Fruit fly (Drosophila melanogaster): ENCODE data around the gene CG31805.
A peak's percentile ranks its signal among the peaks of the same experiment; 100 is the strongest.

The CG31805 gene

DNA sequence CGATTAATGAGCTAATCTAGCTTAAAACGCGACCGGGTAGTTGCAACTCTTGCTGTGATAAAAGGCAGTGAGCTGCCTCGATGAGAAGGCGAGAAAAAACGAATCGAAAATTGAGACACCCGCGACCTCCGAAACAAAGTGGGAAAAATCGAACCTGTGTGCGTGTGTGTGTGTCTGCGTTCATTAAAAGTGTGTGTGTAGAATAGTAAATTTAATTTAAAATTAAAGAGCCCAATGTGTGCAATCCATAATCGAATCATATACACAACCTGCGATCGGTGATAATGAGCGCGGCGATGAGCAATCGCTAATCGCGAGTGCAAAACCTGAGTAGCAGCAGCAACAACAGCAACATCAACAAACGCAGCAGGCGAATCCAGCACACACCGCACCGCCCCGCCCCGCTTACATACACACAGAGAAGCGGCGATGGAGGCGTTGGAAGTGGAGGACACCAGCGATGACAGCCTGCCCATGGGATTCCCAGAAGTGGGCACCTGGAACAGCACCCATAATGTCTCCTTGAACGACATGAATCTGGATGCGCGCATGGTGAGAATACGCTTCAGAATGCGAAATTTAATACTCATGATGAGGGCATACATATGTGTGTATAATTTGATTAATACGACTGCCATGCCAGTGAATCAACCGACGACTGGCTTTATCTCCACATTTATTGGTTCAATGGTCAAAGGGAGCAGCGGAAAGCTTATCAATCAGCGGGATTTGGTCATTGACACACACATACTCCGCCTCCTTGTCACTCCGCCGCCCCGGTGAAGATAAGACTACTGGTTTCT, 11.5 kb downstream of the CG31805 start:
- no peak for TF ChIP-seq Eip93F (GFP tag; optimal IDR thresholded peaks at IDR 0.05)
- TF ChIP-seq CG6854 (GFP tag; optimal IDR thresholded peaks at IDR 0.05) = no peak
- TF ChIP-seq Sox14 (GFP tag; optimal IDR thresholded peaks at IDR 0.05) = peak; percentile 2
- peak in 1 of 2 experiments; percentile 42 for TF ChIP-seq ss (GFP tag; optimal IDR thresholded peaks at IDR 0.05)
- peak; percentile 67 for TF ChIP-seq Eip78C (GFP tag)
- TF ChIP-seq fkh (GFP tag; optimal IDR thresholded peaks at IDR 0.05) = no peak
- peak; percentile 59 for TF ChIP-seq vri (GFP tag; optimal IDR thresholded peaks at IDR 0.05)
- peak; percentile 30 for TF ChIP-seq dsx (GFP tag; optimal IDR thresholded peaks at IDR 0.05; ENCODE audit: poor library complexity, severe bottlenecking)
- no peak for TF ChIP-seq Gug (GFP tag; IDR thresholded peaks at IDR 0.05)
- TF ChIP-seq CG6163 (GFP tag; IDR thresholded peaks at IDR 0.05) = 0 out of 3 replicates have a peak, but pooled peaks have one; percentile 44
- TF ChIP-seq svp (GFP tag) = peak; percentile 99
- TF ChIP-seq CG6792 (GFP tag; optimal IDR thresholded peaks at IDR 0.05) = no peak

DNA sequence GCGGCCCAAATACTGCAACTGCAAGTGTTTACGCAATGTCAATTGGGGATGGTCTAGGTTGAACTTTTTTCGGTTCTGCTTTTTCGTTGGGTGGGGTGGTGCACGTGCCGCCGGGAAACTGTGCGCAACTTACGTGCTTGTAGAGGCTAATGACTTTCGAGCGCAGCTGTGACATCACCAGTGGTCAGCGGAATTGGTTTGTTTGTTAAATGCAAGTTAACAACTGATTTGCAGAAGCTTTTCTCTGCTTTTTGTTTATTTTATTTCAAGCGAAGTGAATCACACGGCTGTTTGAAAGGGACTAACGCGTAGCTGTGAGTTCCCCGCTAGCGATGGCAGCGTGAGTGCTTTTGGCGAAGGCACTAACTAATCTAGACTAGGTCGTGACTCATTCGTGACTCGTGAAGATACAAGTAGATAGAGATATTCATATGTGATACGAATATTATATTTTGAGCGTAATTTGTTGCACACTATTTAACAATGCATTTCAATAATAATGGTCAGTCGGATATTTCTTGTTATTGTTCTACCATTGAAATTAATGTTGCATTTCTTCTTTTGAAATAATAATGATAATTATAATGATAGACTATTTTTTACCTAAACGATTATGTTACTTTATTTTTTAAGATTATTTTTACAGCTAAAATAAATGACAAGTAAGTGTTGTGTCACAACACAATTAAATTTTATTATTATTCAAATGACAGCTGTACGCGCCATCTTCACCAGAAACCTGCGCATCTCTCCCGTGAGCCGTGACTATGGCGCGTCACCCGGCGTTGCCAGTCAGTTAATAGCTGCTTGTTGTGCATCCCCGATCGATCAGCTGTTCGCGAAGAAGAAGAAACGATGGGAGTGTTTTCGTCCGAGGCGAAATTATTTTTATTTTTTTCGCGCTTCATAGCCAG, 12.4 kb downstream of the CG31805 start, which contains the start of the genes osi and tweek:
osi (minus strand) TSS at position 307 of the 914 bp plus-strand sequence.
tweek (plus strand) TSS at position 831 of the 914 bp plus-strand sequence.
- TF ChIP-seq CG11294 (GFP tag; IDR thresholded peaks at IDR 0.05) (no peak), Hr4 (GFP tag; optimal IDR thresholded peaks at IDR 0.05) (peak; percentile 61), CG16779 (tag; optimal IDR thresholded peaks at IDR 0.05) (no peak), eg (GFP tag; IDR thresholded peaks at IDR 0.05) (no peak; the same call in 2 of the 3 replicates), CG6276 (GFP tag; optimal IDR thresholded peaks at IDR 0.05) (no peak), fd85E (GFP tag; optimal IDR thresholded peaks at IDR 0.05) (no peak), Hr38 (GFP tag; optimal IDR thresholded peaks at IDR 0.05) (no peak), CG11902 (GFP tag; optimal IDR thresholded peaks at IDR 0.05) (no peak), dac (GFP tag; optimal IDR thresholded peaks at IDR 0.05) (peak; percentile 21), CG9139 (GFP tag; optimal IDR thresholded peaks at IDR 0.05) (no peak), OdsH (GFP tag; optimal IDR thresholded peaks at IDR 0.05) (peak; percentile 48), Eip93F (GFP tag; optimal IDR thresholded peaks at IDR 0.05) (no peak), spab (GFP tag; optimal IDR thresholded peaks at IDR 0.05) (no peak), vri (GFP tag; optimal IDR thresholded peaks at IDR 0.05) (peak; percentile 72), Blimp-1 (GFP tag; optimal IDR thresholded peaks at IDR 0.05) (no peak), Smox (GFP tag; optimal IDR thresholded peaks at IDR 0.05) (no peak), CG4318 (GFP tag; optimal IDR thresholded peaks at IDR 0.05) (no peak), CG10669 (GFP tag; optimal IDR thresholded peaks at IDR 0.05) (no peak), CG6854 (GFP tag; optimal IDR thresholded peaks at IDR 0.05) (no peak), esn (GFP tag; optimal IDR thresholded peaks at IDR 0.05) (peak; percentile 70), fd59A (GFP tag; optimal IDR thresholded peaks at IDR 0.05) (no peak), ss (GFP tag; optimal IDR thresholded peaks at IDR 0.05) (no peak), Sox15 (GFP tag; optimal IDR thresholded peaks at IDR 0.05) (peak; percentile 31), pdm3 (GFP tag; optimal IDR thresholded peaks at IDR 0.05) (no peak), cyc (GFP tag; optimal IDR thresholded peaks at IDR 0.05) (peak; percentile 54), CG6163 (GFP tag; IDR thresholded peaks at IDR 0.05) (peak; percentile 36; the same call in 1 of the 3 replicates), CG8119 (GFP tag; IDR thresholded peaks at IDR 0.05) (no peak), svp (GFP tag) (peak; percentile 75), achi (GFP tag; optimal IDR thresholded peaks at IDR 0.05) (peak; percentile 59), Met (GFP tag; optimal IDR thresholded peaks at IDR 0.05) (peak; percentile 37), Lpt (GFP tag; optimal IDR thresholded peaks at IDR 0.05) (peak; percentile 24), CG6808 (GFP tag; optimal IDR thresholded peaks at IDR 0.05) (no peak), CG6792 (GFP tag; optimal IDR thresholded peaks at IDR 0.05) (peak; percentile 0), CG1621 (tag; optimal IDR thresholded peaks at IDR 0.05) (no peak), CG3032 (tag; optimal IDR thresholded peaks at IDR 0.05) (peak; percentile 29), Eip75B (GFP tag; optimal IDR thresholded peaks at IDR 0.05) (peak; percentile 19), CG32006 (GFP tag; optimal IDR thresholded peaks at IDR 0.05) (peak; percentile 75), fkh (GFP tag; optimal IDR thresholded peaks at IDR 0.05) (peak; percentile 4), net (GFP tag; optimal IDR thresholded peaks at IDR 0.05) (no peak), Eip78C (GFP tag) (peak; percentile 84), Sox102F (GFP tag; optimal IDR thresholded peaks at IDR 0.05) (peak; percentile 29), CG34406 (GFP tag; optimal IDR thresholded peaks at IDR 0.05) (peak; percentile 29)
